Fruit fly (Drosophila melanogaster): Measurements from ENCODE around the gene CG15025.

The CG15025 gene

DNA sequence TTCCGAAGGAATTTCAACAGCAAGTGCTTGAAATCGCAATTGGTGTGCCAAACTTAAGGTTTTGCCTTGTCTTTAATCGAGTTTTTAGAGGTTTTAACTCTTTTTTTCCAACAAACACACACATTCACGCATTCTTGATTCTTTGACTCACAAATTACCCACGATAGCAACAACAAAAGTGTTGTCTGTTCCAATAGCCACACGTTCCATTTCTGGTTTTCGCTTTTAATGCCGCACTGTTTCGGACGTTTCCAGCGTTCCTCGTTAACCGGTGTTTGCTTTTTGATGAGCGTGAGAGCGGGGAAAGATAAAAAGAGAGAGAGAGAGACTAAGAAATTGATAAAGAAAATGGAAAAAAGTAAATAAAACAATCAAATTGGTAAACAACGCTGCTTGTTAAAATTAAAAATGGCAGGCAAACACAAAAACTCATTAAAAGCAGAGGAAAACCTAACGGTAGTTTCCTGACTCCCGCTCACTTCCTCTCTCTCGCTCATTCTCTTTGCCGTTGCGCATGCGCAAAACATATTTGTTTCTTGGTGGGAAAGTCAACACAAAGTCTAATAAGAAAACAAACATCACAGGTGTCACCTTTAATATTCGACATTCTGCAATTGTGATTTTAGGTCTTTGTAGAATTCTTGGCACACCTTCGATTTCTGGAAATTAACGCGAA, 26.9 kb downstream of the CG15025 start (continued):
- TF ChIP-seq dpn (GFP tag; optimal IDR thresholded peaks at IDR 0.05) (peak in 1 of 2 experiments; percentile 38), gcm2 (GFP tag; optimal IDR thresholded peaks at IDR 0.05) (peak; percentile 27), CG10274 (GFP tag; optimal IDR thresholded peaks at IDR 0.05) (no peak), ttk (GFP tag; IDR thresholded peaks at IDR 0.05) (peak; percentile 24; the same call in 1 of the 2 replicates), btn (GFP tag; optimal IDR thresholded peaks at IDR 0.05) (peak; percentile 17), pb (GFP tag; optimal IDR thresholded peaks at IDR 0.05) (peak; percentile 47), tap (tag; optimal IDR thresholded peaks at IDR 0.05) (peak; percentile 60), CG7928 (GFP tag; optimal IDR thresholded peaks at IDR 0.05) (no peak), Pdp1 (GFP tag; optimal IDR thresholded peaks at IDR 0.05) (peak; percentile 18 to 51), corto (GFP tag; optimal IDR thresholded peaks at IDR 0.05) (no peak), Sry-β (GFP tag; optimal IDR thresholded peaks at IDR 0.05) (peak; percentile 45), CG14050 (GFP tag; IDR thresholded peaks at IDR 0.05) (no peak; the same call in 1 of the 3 replicates), Scr (GFP tag; IDR thresholded peaks at IDR 0.05; ENCODE audit: partially characterized antibody) (no peak), CG2678 (tag; optimal IDR thresholded peaks at IDR 0.05) (peak; percentile 71), mam (GFP tag; optimal IDR thresholded peaks at IDR 0.05) (peak; percentile 23), Hmr (GFP tag; optimal IDR thresholded peaks at IDR 0.05) (peak; percentile 69), hkb (optimal IDR thresholded peaks at IDR 0.05) (no peak), hkb (GFP tag; IDR thresholded peaks at IDR 0.05) (no peak; the same call in 1 of the 2 replicates), CG6791 (GFP tag; IDR thresholded peaks at IDR 0.05; ENCODE audit: partially characterized antibody) (no peak), CG8281 (tag; optimal IDR thresholded peaks at IDR 0.05) (peak; percentile 47), GATAe (GFP tag; conservative IDR thresholded peaks at IDR 0.05) (no peak), CG17328 (GFP tag; IDR thresholded peaks at IDR 0.05) (peak; percentile 63), sisA (GFP tag; IDR thresholded peaks at IDR 0.05) (no peak), CG11696 (GFP tag; IDR thresholded peaks at IDR 0.05) (no peak), slou (GFP tag; optimal IDR thresholded peaks at IDR 0.05) (no peak), disco-r (GFP tag; optimal IDR thresholded peaks at IDR 0.05) (peak; percentile 68), sd (tag; optimal IDR thresholded peaks at IDR 0.05) (peak; percentile 7), CG1233 (GFP tag; optimal IDR thresholded peaks at IDR 0.05) (peak; percentile 80), Rx (GFP tag; IDR thresholded peaks at IDR 0.05) (0 out of 2 replicates have a peak, but pooled peaks have one; percentile 5), Sox102F (GFP tag; optimal IDR thresholded peaks at IDR 0.05) (peak; percentile 64), CG7987 (GFP tag; optimal IDR thresholded peaks at IDR 0.05) (peak; percentile 77), Bteb2 (GFP tag; optimal IDR thresholded peaks at IDR 0.05) (no peak), wor (GFP tag; IDR thresholded peaks at IDR 0.05) (no peak), fd102C (GFP tag; optimal IDR thresholded peaks at IDR 0.05) (peak; percentile 69), croc (GFP tag; conservative IDR thresholded peaks at IDR 0.05) (no peak), fd64A (GFP tag; optimal IDR thresholded peaks at IDR 0.05) (peak; percentile 85), ATbp (GFP tag; optimal IDR thresholded peaks at IDR 0.05) (peak; percentile 91), CG31365 (tag; optimal IDR thresholded peaks at IDR 0.05) (peak; percentile 57), CG16863 (GFP tag; optimal IDR thresholded peaks at IDR 0.05) (peak; percentile 52), ftz-f1 (GFP tag; optimal IDR thresholded peaks at IDR 0.05) (no peak), Usf (GFP tag; optimal IDR thresholded peaks at IDR 0.05) (no peak), tup (GFP tag; optimal IDR thresholded peaks at IDR 0.05) (peak; percentile 17), CG15269 (tag; optimal IDR thresholded peaks at IDR 0.05) (peak; percentile 21), Mrtf (GFP tag; IDR thresholded peaks at IDR 0.05) (no peak), CG10979 (tag; optimal IDR thresholded peaks at IDR 0.05) (peak; percentile 58), jumu (GFP tag; optimal IDR thresholded peaks at IDR 0.05) (no peak), gsb (GFP tag; IDR thresholded peaks at IDR 0.05) (no peak), pan (optimal IDR thresholded peaks at IDR 0.05) (no peak), pan (GFP tag; optimal IDR thresholded peaks at IDR 0.05 in 1 of 2, IDR thresholded peaks at IDR 0.05 in 1 of 2) (no peak), Oaz (GFP tag; IDR thresholded peaks at IDR 0.05) (no peak), h (optimal IDR thresholded peaks at IDR 0.05) (no peak)

Data from whole organism, embryonic.